Fruit fly (Drosophila melanogaster): ENCODE results near the gene CG32846.

DNA sequence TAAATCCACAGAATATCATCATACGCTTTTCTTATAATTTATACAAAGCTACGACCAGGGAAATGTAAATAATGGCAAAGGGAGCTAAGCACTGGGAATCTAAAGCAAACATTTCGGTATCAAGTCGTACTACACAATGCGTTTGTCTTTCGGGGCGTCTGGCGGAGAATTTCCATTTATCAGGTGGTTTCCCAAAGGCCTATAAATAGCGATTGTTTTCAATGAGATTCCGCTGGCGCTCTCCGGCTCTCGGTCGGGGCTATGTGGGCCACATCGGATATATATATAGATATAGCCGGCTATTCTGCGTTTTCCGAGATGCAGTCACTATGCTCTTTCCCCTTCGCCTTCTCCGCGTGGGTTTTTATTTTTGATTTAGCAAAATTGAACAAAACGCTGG lies 45.0 kb downstream of the CG32846 start:
- TF ChIP-seq EcR (GFP tag; optimal IDR thresholded peaks at IDR 0.05) (no peak), pan (optimal IDR thresholded peaks at IDR 0.05) (no peak), CG8478 (optimal IDR thresholded peaks at IDR 0.05) (no peak), usp (GFP tag; optimal IDR thresholded peaks at IDR 0.05) (no peak)
